Worm (Caenorhabditis elegans): ENCODE results near the gene try-8.

- TF ChIP-seq ama-1 (optimal IDR thresholded peaks at IDR 0.05) (no peak), mef-2 (tag; optimal IDR thresholded peaks at IDR 0.05) (no peak), elt-2 (tag; optimal IDR thresholded peaks at IDR 0.05) (no peak), ceh-88 (GFP tag; IDR thresholded peaks at IDR 0.05) (no peak), F16B12.6 (tag; optimal IDR thresholded peaks at IDR 0.05) (no peak), unc-98 (GFP tag; IDR thresholded peaks at IDR 0.05) (no peak), ceh-90 (tag; optimal IDR thresholded peaks at IDR 0.05) (no peak)
Measured at ce11 chrV:7415780-7416428, 38.2 kb downstream of the try-8 start, which contains the start of gene F18E3.13.
